Fruit fly (Drosophila melanogaster): ENCODE data around the gene CG4666.
A peak's percentile ranks its signal among the peaks of the same experiment; 100 is the strongest.

Gene CG4666

dm6 chrX:6097578-6097977 lies 20.0 kb upstream of the CG4666 start (continued):
- peak; percentile 71 for TF ChIP-seq CG12391 (tag; optimal IDR thresholded peaks at IDR 0.05)
- peak; percentile 83 for TF ChIP-seq Xbp1 (GFP tag; optimal IDR thresholded peaks at IDR 0.05)
- peak; percentile 71 for TF ChIP-seq HmgZ (tag; optimal IDR thresholded peaks at IDR 0.05)
- TF ChIP-seq exex (tag; optimal IDR thresholded peaks at IDR 0.05) = peak; percentile 17
- no peak for TF ChIP-seq CG33557 (GFP tag; optimal IDR thresholded peaks at IDR 0.05)
- TF ChIP-seq CG9609 (GFP tag; optimal IDR thresholded peaks at IDR 0.05) = peak; percentile 79
- peak; percentile 80 for TF ChIP-seq danr (GFP tag; IDR thresholded peaks at IDR 0.05)
- peak; percentile 89 for TF ChIP-seq ase (GFP tag; IDR thresholded peaks at IDR 0.05)
- TF ChIP-seq phol (tag; optimal IDR thresholded peaks at IDR 0.05) = peak; percentile 74
- peak; percentile 49 for TF ChIP-seq Nf-YB (GFP tag; optimal IDR thresholded peaks at IDR 0.05)
- no peak for TF ChIP-seq CG6791 (GFP tag; IDR thresholded peaks at IDR 0.05; ENCODE audit: partially characterized antibody)
- no peak for TF ChIP-seq CG8478 (optimal IDR thresholded peaks at IDR 0.05)
- TF ChIP-seq bbx (GFP tag; IDR thresholded peaks at IDR 0.05; ENCODE audit: partially characterized antibody) = no peak
- TF ChIP-seq Hsf (GFP tag; optimal IDR thresholded peaks at IDR 0.05) = peak; percentile 78
- TF ChIP-seq Sin3A (optimal IDR thresholded peaks at IDR 0.05) = no peak
- peak; percentile 92 for TF ChIP-seq Ptx1 (GFP tag; IDR thresholded peaks at IDR 0.05)
- peak; percentile 83 for TF ChIP-seq Meics (GFP tag; optimal IDR thresholded peaks at IDR 0.05)
- peak; percentile 78 for TF ChIP-seq az2 (GFP tag; optimal IDR thresholded peaks at IDR 0.05)
- peak; percentile 93 for TF ChIP-seq CG32772 (GFP tag; IDR thresholded peaks at IDR 0.05)
- no peak for TF ChIP-seq mld (GFP tag; IDR thresholded peaks at IDR 0.05; ENCODE audit: partially characterized antibody)
- TF ChIP-seq CG16779 (GFP tag; IDR thresholded peaks at IDR 0.05) = peak; percentile 84
- TF ChIP-seq Ada2b (GFP tag; IDR thresholded peaks at IDR 0.05) = peak; percentile 93
- TF ChIP-seq klu (GFP tag; IDR thresholded peaks at IDR 0.05) = peak; percentile 71
- peak; percentile 74 for TF ChIP-seq CG2875 (GFP tag; optimal IDR thresholded peaks at IDR 0.05)
- TF ChIP-seq gt (GFP tag; IDR thresholded peaks at IDR 0.05) = peak; percentile 66; the same call in 1 of the 2 replicates
- peak; percentile 78 for TF ChIP-seq gsb (GFP tag; IDR thresholded peaks at IDR 0.05)
- TF ChIP-seq CG30020 (tag; optimal IDR thresholded peaks at IDR 0.05) = no peak
- no peak for TF ChIP-seq pfk (GFP tag; optimal IDR thresholded peaks at IDR 0.05)
- TF ChIP-seq CG17186 (GFP tag; optimal IDR thresholded peaks at IDR 0.05) = no peak
- TF ChIP-seq CG31441 (GFP tag; IDR thresholded peaks at IDR 0.05) = peak; percentile 81
- no peak for TF ChIP-seq fd102C (GFP tag; optimal IDR thresholded peaks at IDR 0.05)
- no peak for TF ChIP-seq CG2116 (GFP tag; optimal IDR thresholded peaks at IDR 0.05)
- TF ChIP-seq Bdp1 (GFP tag; optimal IDR thresholded peaks at IDR 0.05) = peak; percentile 58
- TF ChIP-seq fd64A (GFP tag; optimal IDR thresholded peaks at IDR 0.05) = peak; percentile 46
- peak; percentile 58 for TF ChIP-seq jing (GFP tag; optimal IDR thresholded peaks at IDR 0.05)
- TF ChIP-seq CG12769 (tag; optimal IDR thresholded peaks at IDR 0.05) = peak; percentile 86
- TF ChIP-seq Dp (GFP tag; optimal IDR thresholded peaks at IDR 0.05) = no peak
- peak; percentile 89 for TF ChIP-seq ken (GFP tag; IDR thresholded peaks at IDR 0.05)
- no peak for TF ChIP-seq cas (GFP tag; IDR thresholded peaks at IDR 0.05)
- TF ChIP-seq CG11093 (GFP tag; IDR thresholded peaks at IDR 0.05) = peak; percentile 79; the same call in 2 of the 3 replicates
- peak; percentile 9; the same call in 1 of the 3 replicates for TF ChIP-seq HLH4C (GFP tag; IDR thresholded peaks at IDR 0.05; ENCODE audit: partially characterized antibody)
- TF ChIP-seq Dip2 (GFP tag; IDR thresholded peaks at IDR 0.05) = no peak
- peak; percentile 84 for TF ChIP-seq CG14667 (GFP tag; IDR thresholded peaks at IDR 0.05)
- peak; percentile 62 for TF ChIP-seq CHES-1-like (GFP tag; optimal IDR thresholded peaks at IDR 0.05)
- peak; percentile 77 for TF ChIP-seq CG1602 (GFP tag; optimal IDR thresholded peaks at IDR 0.05)
- peak; percentile 72 for TF ChIP-seq croc (GFP tag; conservative IDR thresholded peaks at IDR 0.05)
- TF ChIP-seq CG10431 (GFP tag; optimal IDR thresholded peaks at IDR 0.05) = no peak
- peak; percentile 59 for TF ChIP-seq CG31224 (GFP tag; IDR thresholded peaks at IDR 0.05)
- peak; percentile 74 for TF ChIP-seq bab2 (GFP tag; optimal IDR thresholded peaks at IDR 0.05)
- TF ChIP-seq CG10959 (GFP tag; IDR thresholded peaks at IDR 0.05) = peak; percentile 71
- peak; percentile 84 for TF ChIP-seq CG11696 (GFP tag; IDR thresholded peaks at IDR 0.05)
- TF ChIP-seq Stat92E (GFP tag; optimal IDR thresholded peaks at IDR 0.05) = no peak
